Worm (Caenorhabditis elegans) whole organism, L3 larva: Measurements from ENCODE around the gene D1054.5.

Source experiments
- ZK546.5 ChIP-seq: sonication (generic microtip); optimal IDR thresholded peaks from 2 replicates; lab custom pipeline; 2017; ENCODE audit warnings: missing biosample characterization, missing genetic modification characterization
- ama-1 ChIP-seq: fragments of 150-350 bp; optimal IDR thresholded peaks from 2 replicates; lab custom pipeline; 2018
- ceh-16 ChIP-seq: sonication (generic microtip); optimal IDR thresholded peaks from 2 replicates; lab custom pipeline; 2017; ENCODE audit warnings: missing biosample characterization, missing genetic modification characterization
- ceh-28 ChIP-seq: fragments of 150-350 bp; optimal IDR thresholded peaks from 2 replicates; lab custom pipeline; 2014; ENCODE audit warnings: missing biosample characterization, missing genetic modification reagents, missing genetic modification characterization
- ceh-9 ChIP-seq: sonication (generic microtip); optimal IDR thresholded peaks from 2 replicates; lab custom pipeline; 2018; ENCODE audit warnings: missing biosample characterization, missing genetic modification characterization
- daf-12 ChIP-seq: fragments of 150-350 bp; optimal IDR thresholded peaks from 2 replicates; lab custom pipeline; 2014; ENCODE audit warnings: missing biosample characterization, missing genetic modification reagents, missing genetic modification characterization
- egl-27 ChIP-seq: sonication (generic microtip); optimal IDR thresholded peaks from 4 replicates; lab custom pipeline; 2017; ENCODE audit warnings: missing biosample characterization, missing genetic modification reagents, missing genetic modification characterization
- egl-5 ChIP-seq: fragments of 150-350 bp; optimal IDR thresholded peaks from 2 replicates; lab custom pipeline; 2017; ENCODE audit warnings: missing biosample characterization, missing genetic modification reagents, missing genetic modification characterization, inconsistent platforms
- elt-2 ChIP-seq: sonication (generic microtip); optimal IDR thresholded peaks from 2 replicates; lab custom pipeline; 2016; ENCODE audit warnings: missing genetic modification reagents, mild to moderate bottlenecking, missing genetic modification characterization, missing compliant biosample characterization
- elt-3 ChIP-seq, 3 experiments: fragments of 150-350 bp in 1 of 3; sonication (generic microtip) in 2 of 3; optimal IDR thresholded peaks; 2 replicates in 2 of 3; 4 replicates in 1 of 3; lab custom pipeline; 2014 to 2017; ENCODE audit warnings: missing biosample characterization in 3 of 3, missing genetic modification characterization in 3 of 3
- eor-1 ChIP-seq, 2 experiments: fragments of 150-350 bp; optimal IDR thresholded peaks; 2 replicates each; lab custom pipeline; 2014 to 2018; ENCODE audit warnings: missing biosample characterization in 2 of 2, missing genetic modification characterization in 2 of 2
- fkh-10 ChIP-seq: sonication (generic microtip); optimal IDR thresholded peaks from 2 replicates; lab custom pipeline; 2017; ENCODE audit warnings: missing biosample characterization, missing genetic modification reagents, missing genetic modification characterization
- fkh-2 ChIP-seq: fragments of 150-350 bp; optimal IDR thresholded peaks from 2 replicates; lab custom pipeline; 2014; ENCODE audit warnings: missing biosample characterization, missing genetic modification reagents, missing genetic modification characterization
- hmg-11 ChIP-seq: sonication (generic microtip); optimal IDR thresholded peaks from 2 replicates; lab custom pipeline; 2016; ENCODE audit warnings: missing genetic modification characterization, missing compliant biosample characterization
- jun-1 ChIP-seq: fragments of 150-350 bp; optimal IDR thresholded peaks from 2 replicates; lab custom pipeline; 2014; ENCODE audit warnings: missing biosample characterization, missing genetic modification reagents, missing genetic modification characterization
- lin-15B ChIP-seq: fragments of 150-350 bp; optimal IDR thresholded peaks from 2 replicates; lab custom pipeline; 2014; ENCODE audit warnings: missing biosample characterization, missing genetic modification characterization
- lin-39 ChIP-seq: fragments of 150-350 bp; optimal IDR thresholded peaks from 2 replicates; lab custom pipeline; 2018; ENCODE audit warnings: missing biosample characterization, missing genetic modification reagents, missing genetic modification characterization
- lsy-12 ChIP-seq: sonication (generic microtip); optimal IDR thresholded peaks from 2 replicates; lab custom pipeline; 2016; ENCODE audit warnings: mild to moderate bottlenecking, missing genetic modification characterization, missing compliant biosample characterization
- mml-1 ChIP-seq: fragments of 150-350 bp; sonication (generic microtip); optimal IDR thresholded peaks from 3 replicates; lab custom pipeline; 2014; ENCODE audit warnings: missing biosample characterization, missing genetic modification characterization
- nfya-1 ChIP-seq: sonication (generic microtip); optimal IDR thresholded peaks from 2 replicates; lab custom pipeline; 2017; ENCODE audit warnings: missing genetic modification characterization, mild to moderate bottlenecking, missing compliant biosample characterization, antibody characterized with exemption, moderate library complexity; ENCODE audit not compliant: insufficient read depth
- nhr-11 ChIP-seq: fragments of 150-350 bp; optimal IDR thresholded peaks from 2 replicates; lab custom pipeline; 2014; ENCODE audit warnings: missing biosample characterization, missing genetic modification characterization
- nhr-23 ChIP-seq: fragments of 150-350 bp; optimal IDR thresholded peaks from 2 replicates; lab custom pipeline; 2014; ENCODE audit warnings: missing biosample characterization, missing genetic modification reagents, missing genetic modification characterization
- nhr-237 ChIP-seq: fragments of 150-350 bp; optimal IDR thresholded peaks from 2 replicates; lab custom pipeline; 2014; ENCODE audit warnings: missing biosample characterization, missing genetic modification characterization
- nhr-25 ChIP-seq: sonication (generic microtip); optimal IDR thresholded peaks from 2 replicates; lab custom pipeline; 2017; ENCODE audit warnings: missing biosample characterization, missing genetic modification characterization
- nhr-28 ChIP-seq: fragments of 150-350 bp; optimal IDR thresholded peaks from 2 replicates; lab custom pipeline; 2014; ENCODE audit warnings: missing biosample characterization, missing genetic modification characterization
- nhr-43 ChIP-seq: sonication (generic microtip); optimal IDR thresholded peaks from 2 replicates; lab custom pipeline; 2016; ENCODE audit warnings: mild to moderate bottlenecking, missing genetic modification characterization, missing compliant biosample characterization; ENCODE audit not compliant: poor library complexity, severe bottlenecking
- nhr-77 ChIP-seq: fragments of 150-350 bp; optimal IDR thresholded peaks from 2 replicates; lab custom pipeline; 2014; ENCODE audit warnings: missing biosample characterization, missing genetic modification characterization
- pha-4 ChIP-seq: fragments of 150-350 bp; optimal IDR thresholded peaks from 2 replicates; lab custom pipeline; 2014; ENCODE audit warnings: missing biosample characterization, missing genetic modification reagents, missing genetic modification characterization
- pqm-1 ChIP-seq: fragments of 150-350 bp; optimal IDR thresholded peaks from 2 replicates; lab custom pipeline; 2017; ENCODE audit warnings: missing biosample characterization, missing genetic modification characterization, inconsistent platforms
- sea-2 ChIP-seq: fragments of 150-350 bp; sonication (generic microtip); optimal IDR thresholded peaks from 4 replicates; lab custom pipeline; 2014; ENCODE audit warnings: missing biosample characterization, missing genetic modification reagents, missing genetic modification characterization
- skn-1 ChIP-seq: fragments of 150-350 bp; optimal IDR thresholded peaks from 2 replicates; lab custom pipeline; 2014; ENCODE audit warnings: missing biosample characterization, missing genetic modification characterization
- snpc-4 ChIP-seq: fragments of 150-350 bp; optimal IDR thresholded peaks from 2 replicates; lab custom pipeline; 2014; ENCODE audit warnings: missing biosample characterization, missing genetic modification characterization
- unc-39 ChIP-seq: sonication (generic microtip); optimal IDR thresholded peaks from 4 replicates; lab custom pipeline; 2017; ENCODE audit warnings: missing biosample characterization, missing genetic modification characterization
- zag-1 ChIP-seq: fragments of 150-350 bp; optimal IDR thresholded peaks from 2 replicates; lab custom pipeline; 2014; ENCODE audit warnings: missing biosample characterization, missing genetic modification characterization
- ztf-11 ChIP-seq: fragments of 150-350 bp; optimal IDR thresholded peaks from 2 replicates; lab custom pipeline; 2014; ENCODE audit warnings: missing biosample characterization, missing genetic modification characterization
- ztf-4 ChIP-seq: fragments of 150-350 bp; optimal IDR thresholded peaks from 2 replicates; lab custom pipeline; 2014; ENCODE audit warnings: missing biosample characterization, missing genetic modification characterization

D1054.5 gene

ce11 chrV:10776528-10777055 lies at the start of gene D1054.5:
Gene D1054.5 (minus strand): TSS chrV:10776578.
- no peak for TF ChIP-seq nhr-77 (tag; lab: Kevin White, UChicago)
- TF ChIP-seq nhr-11 (tag; lab: Kevin White, UChicago) = no peak
- no peak for TF ChIP-seq zag-1
- no peak for TF ChIP-seq fkh-2 (tag; lab: Kevin White, UChicago)
- TF ChIP-seq jun-1 (tag; lab: Kevin White, UChicago) = peak; percentile 80
- no peak for TF ChIP-seq snpc-4
- peak; percentile 91 for TF ChIP-seq pqm-1
- TF ChIP-seq ama-1 (lab: Kevin White, UChicago) = no peak
- TF ChIP-seq nhr-237 = no peak
- peak; percentile 64 for TF ChIP-seq ceh-28 (tag; lab: Kevin White, UChicago)
- peak; percentile 94 for TF ChIP-seq elt-2
- TF ChIP-seq pha-4 (tag; lab: Kevin White, UChicago) = peak; percentile 46
- TF ChIP-seq nhr-23 = no peak
- no peak for TF ChIP-seq egl-5
- no peak for TF ChIP-seq ceh-16 (tag; lab: Kevin White, UChicago)
- no peak for TF ChIP-seq lin-39 (tag; lab: Kevin White, UChicago)
- TF ChIP-seq unc-39 = no peak
- no peak for TF ChIP-seq mml-1 (tag; lab: Kevin White, UChicago)
- TF ChIP-seq ceh-9 (tag; lab: Kevin White, UChicago) = no peak

- TF ChIP-seq fkh-10 (no peak), eor-1 (tag; optimal IDR thresholded peaks at IDR 0.05; lab: Kevin White, UChicago) (no peak), nhr-25 (no peak), sea-2 (GFP tag; lab: Kevin White, UChicago) (no peak), daf-12 (tag; lab: Kevin White, UChicago) (no peak), skn-1 (no peak), pqm-1 (no peak), nfya-1 (tag; lab: Kevin White, UChicago) (no peak), lin-15B (no peak), nhr-77 (tag; lab: Kevin White, UChicago) (no peak), fkh-2 (tag; lab: Kevin White, UChicago) (no peak), ztf-4 (no peak), hmg-11 (tag; lab: Kevin White, UChicago) (no peak), nhr-43 (tag; lab: Kevin White, UChicago) (no peak), mml-1 (tag; lab: Kevin White, UChicago) (no peak), nhr-28 (tag; lab: Kevin White, UChicago) (no peak)
- TF ChIP-seq, all 47 proteins: peak for 0
Measured at ce11 chrV:10824711-10825110, 48.3 kb upstream of the D1054.5 start, which contains the start of gene nrx-1. Gene nrx-1 (plus strand): TSS chrV:10825011.

DNA sequence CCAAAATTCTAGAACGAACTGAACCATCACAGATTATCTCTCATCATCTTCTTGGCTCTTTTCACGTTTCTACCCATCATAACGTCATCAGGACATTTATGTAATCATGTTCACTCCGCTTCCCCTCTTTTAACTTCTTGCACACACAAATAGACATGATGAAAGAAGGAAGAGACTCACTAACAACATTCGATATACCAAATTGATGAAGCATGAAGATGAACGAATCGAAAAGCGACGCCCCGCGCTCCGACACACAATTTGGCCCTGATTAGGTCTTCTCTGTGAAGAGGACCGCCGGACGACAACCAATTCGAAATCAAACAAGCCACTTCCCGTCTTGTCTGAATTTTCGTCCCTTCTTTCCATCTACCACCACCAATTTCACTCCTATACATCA lies 42.1 kb upstream of the D1054.5 start:
- TF ChIP-seq lin-39 (tag; lab: Kevin White, UChicago) = no peak
- no peak for TF ChIP-seq ztf-11 (tag; lab: Kevin White, UChicago)
- TF ChIP-seq mml-1 (tag; lab: Kevin White, UChicago) = no peak
- TF ChIP-seq elt-3 (tag; optimal IDR thresholded peaks at IDR 0.05; lab: Kevin White, UChicago) = no peak
- TF ChIP-seq ZK546.5 (tag; lab: Kevin White, UChicago) = no peak
- no peak for TF ChIP-seq ceh-16 (tag; lab: Kevin White, UChicago)
- no peak for TF ChIP-seq jun-1 (tag; lab: Kevin White, UChicago)
- TF ChIP-seq ztf-4 = no peak
- no peak for TF ChIP-seq nhr-23

DNA sequence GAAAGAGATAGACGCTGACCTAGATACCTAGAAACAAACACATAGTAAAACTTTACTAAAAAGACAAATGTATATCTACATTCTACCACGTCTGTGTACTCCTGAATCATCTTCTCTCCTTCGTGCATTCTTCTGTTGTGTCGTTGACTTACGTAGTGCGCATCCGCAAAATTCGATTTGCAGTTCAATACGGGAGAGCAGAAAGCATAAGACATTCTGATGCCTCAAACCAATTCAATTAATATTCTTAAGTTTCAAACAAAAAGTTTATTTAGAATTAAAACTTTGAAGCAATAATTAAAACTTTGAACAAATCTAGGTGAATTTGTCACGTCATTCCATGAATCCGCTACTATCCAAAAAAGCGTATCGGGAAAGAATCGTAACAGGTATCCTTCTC lies 40.5 kb upstream of the D1054.5 start:
- TF ChIP-seq ztf-4 (no peak), nhr-25 (no peak), fkh-10 (peak; percentile 25), hmg-11 (tag; lab: Kevin White, UChicago) (no peak), unc-39 (no peak), egl-27 (no peak), lsy-12 (tag; lab: Kevin White, UChicago) (no peak), eor-1 (tag; optimal IDR thresholded peaks at IDR 0.05; lab: Kevin White, UChicago) (no peak), mml-1 (tag; lab: Kevin White, UChicago) (no peak)
